Worm (Caenorhabditis elegans) whole organism, late embryonic: ENCODE data around the gene B0244.16.

Source experiments
- K09A11.1 ChIP-seq: sonication (generic microtip); optimal IDR thresholded peaks from 2 replicates; lab custom pipeline; 2017; ENCODE audit warnings: antibody characterized with exemption, mild to moderate bottlenecking, missing genetic modification characterization, missing compliant biosample characterization; ENCODE audit not compliant: insufficient read depth
- ama-1 ChIP-seq: fragments of 150-350 bp; optimal IDR thresholded peaks from 2 replicates; lab custom pipeline; 2014
- ceh-19 ChIP-seq: fragments of 200-800 bp; sonication (Bioruptor generic); optimal IDR thresholded peaks from 2 replicates; lab custom pipeline; 2018; ENCODE audit warnings: mild to moderate bottlenecking, missing genetic modification characterization, missing compliant biosample characterization
- ceh-22 ChIP-seq: sonication (generic microtip); optimal IDR thresholded peaks from 2 replicates; lab custom pipeline; 2017; ENCODE audit warnings: missing biosample characterization, missing genetic modification characterization
- ceh-24 ChIP-seq: sonication (generic microtip); optimal IDR thresholded peaks from 2 replicates; lab custom pipeline; 2016; ENCODE audit warnings: mild to moderate bottlenecking, missing genetic modification characterization, missing compliant biosample characterization
- ceh-6 ChIP-seq: fragments of 200-800 bp; sonication (Bioruptor generic); optimal IDR thresholded peaks from 2 replicates; lab custom pipeline; 2018; ENCODE audit warnings: mild to moderate bottlenecking, missing genetic modification characterization, missing compliant biosample characterization
- fkh-10 ChIP-seq: fragments of 150-350 bp; optimal IDR thresholded peaks from 2 replicates; lab custom pipeline; 2014; ENCODE audit warnings: missing biosample characterization, missing genetic modification reagents, missing genetic modification characterization
- hlh-30 ChIP-seq: sonication (generic microtip); optimal IDR thresholded peaks from 2 replicates; lab custom pipeline; 2017; ENCODE audit warnings: antibody characterized with exemption, missing genetic modification characterization, missing compliant biosample characterization; ENCODE audit not compliant: insufficient read depth
- nhr-11 ChIP-seq: fragments of 150-350 bp; optimal IDR thresholded peaks from 2 replicates; lab custom pipeline; 2014; ENCODE audit warnings: missing biosample characterization, missing genetic modification characterization
- pha-4 ChIP-seq: fragments of 150-350 bp; optimal IDR thresholded peaks from 2 replicates; lab custom pipeline; 2018; ENCODE audit warnings: missing biosample characterization, missing genetic modification reagents, missing genetic modification characterization
- pqm-1 ChIP-seq: sonication (generic microtip); optimal IDR thresholded peaks from 2 replicates; lab custom pipeline; 2016; ENCODE audit warnings: missing genetic modification characterization, missing compliant biosample characterization
- pros-1 ChIP-seq: fragments of 150-350 bp; optimal IDR thresholded peaks from 2 replicates; lab custom pipeline; 2014; ENCODE audit warnings: missing biosample characterization, missing genetic modification reagents, missing genetic modification characterization
- rnt-1 ChIP-seq: sonication (generic microtip); optimal IDR thresholded peaks from 2 replicates; lab custom pipeline; 2016; ENCODE audit warnings: missing genetic modification characterization, missing compliant biosample characterization

ce11 chrIII:5711242-5711641 lies 29.5 kb upstream of the B0244.16 start, which contains the start of gene rbm-26:
- no peak for TF ChIP-seq ceh-19 (GFP tag; lab: Kevin White, UChicago)
- no peak for TF ChIP-seq ceh-6
- no peak for TF ChIP-seq fkh-10 (GFP tag; lab: Kevin White, UChicago)
- no peak for TF ChIP-seq nhr-11 (tag; lab: Kevin White, UChicago)
- no peak for TF ChIP-seq ama-1
- no peak for TF ChIP-seq ceh-22
- no peak for TF ChIP-seq pha-4 (tag; lab: Kevin White, UChicago)
- no peak for TF ChIP-seq pqm-1
- no peak for TF ChIP-seq K09A11.1 (tag; lab: Kevin White, UChicago)
- TF ChIP-seq hlh-30: no peak
- TF ChIP-seq ceh-24 (tag; lab: Kevin White, UChicago): no peak
- no peak for TF ChIP-seq pros-1 (tag; lab: Kevin White, UChicago)
- no peak for TF ChIP-seq rnt-1 (tag; lab: Kevin White, UChicago)
